Comparison of ENCODE assay signal across 5 fruit fly cellular contexts in the genomic region with DNA sequence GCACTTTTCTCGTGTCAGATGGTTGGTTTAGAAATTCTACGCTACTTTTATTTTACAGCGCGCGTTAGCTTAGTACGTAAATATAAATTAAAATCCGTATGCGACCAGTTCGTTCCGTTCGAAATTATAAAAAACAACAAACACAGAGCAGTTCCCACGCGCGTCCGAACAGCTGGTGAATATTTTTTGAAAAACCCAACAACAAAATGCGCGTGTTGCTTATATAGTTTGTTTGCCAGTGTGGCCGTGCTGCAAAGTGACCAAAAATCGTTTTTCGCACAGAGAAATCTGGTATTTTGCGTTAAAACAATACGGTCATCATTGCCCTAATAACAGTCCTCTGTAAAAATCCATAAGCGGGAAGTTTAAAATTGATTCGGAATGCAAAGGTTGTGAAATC.
TF ChIP-seq lines count a peak whose summit lies in the region.

No protein-coding gene starts in this region.

- peak; percentile 23 for TF ChIP-seq CTCF in whole organism, embryonic (GFP tag; optimal IDR thresholded peaks at IDR 0.05; lab: Kevin White, UChicago)

TF ChIP-seq in whole organism, adult, 20 proteins besides CTCF, POLR2A, EP300 and RAD21:
- TF ChIP-seq cic (GFP tag; optimal IDR thresholded peaks at IDR 0.05; lab: Kevin White, UChicago) = peak; percentile 37
- TF ChIP-seq pad (GFP tag; optimal IDR thresholded peaks at IDR 0.05; lab: Kevin White, UChicago) = peak; percentile 15
- peak; percentile 65 for TF ChIP-seq Mnt (GFP tag; optimal IDR thresholded peaks at IDR 0.05; lab: Kevin White, UChicago)
- no peak for TF ChIP-seq tj (GFP tag; optimal IDR thresholded peaks at IDR 0.05; lab: Kevin White, UChicago)
- peak; percentile 60 for TF ChIP-seq bab1 (GFP tag; optimal IDR thresholded peaks at IDR 0.05; lab: Kevin White, UChicago)
- no peak for TF ChIP-seq kay (GFP tag; lab: Kevin White, UChicago; ENCODE audit: borderline replicate concordance)
- peak; percentile 3 for TF ChIP-seq CG33017 (tag; optimal IDR thresholded peaks at IDR 0.05; lab: Kevin White, UChicago)

TF ChIP-seq in whole organism, embryonic, 481 proteins besides CTCF, POLR2A, EP300 and RAD21 (continues in another document):
- TF ChIP-seq luna (GFP tag; optimal IDR thresholded peaks at IDR 0.05; lab: Kevin White, UChicago) (no peak), CG2116 (GFP tag; optimal IDR thresholded peaks at IDR 0.05; lab: Kevin White, UChicago) (peak; percentile 44), ci (GFP tag; IDR thresholded peaks at IDR 0.05; lab: Robert Waterston, UW) (0 out of 3 replicates have a peak, but pooled peaks have one; percentile 22), D (optimal IDR thresholded peaks at IDR 0.05; lab: Kevin White, UChicago) (no peak), D (GFP tag; optimal IDR thresholded peaks at IDR 0.05; lab: Kevin White, UChicago) (no peak), tll (GFP tag; optimal IDR thresholded peaks at IDR 0.05; lab: Kevin White, UChicago) (no peak), peb (GFP tag; IDR thresholded peaks at IDR 0.05; lab: Robert Waterston, UW) (no peak), MBD-R2 (GFP tag; IDR thresholded peaks at IDR 0.05; lab: Robert Waterston, UW) (peak; percentile 41; the same call in 1 of the 2 replicates), Dp (GFP tag; optimal IDR thresholded peaks at IDR 0.05; lab: Kevin White, UChicago) (peak; percentile 97), Mes4 (GFP tag; optimal IDR thresholded peaks at IDR 0.05; lab: Kevin White, UChicago) (no peak), Trl (optimal IDR thresholded peaks at IDR 0.05; lab: Kevin White, UChicago) (no peak), Trl (GFP tag; optimal IDR thresholded peaks at IDR 0.05; lab: Kevin White, UChicago) (no peak), twi (tag; optimal IDR thresholded peaks at IDR 0.05; lab: Kevin White, UChicago) (peak; percentile 6), CHES-1-like (GFP tag; optimal IDR thresholded peaks at IDR 0.05; lab: Kevin White, UChicago) (peak; percentile 10), row (GFP tag; IDR thresholded peaks at IDR 0.05; lab: Robert Waterston, UW) (peak; percentile 30; the same call in 1 of the 3 replicates), ham (GFP tag; IDR thresholded peaks at IDR 0.05; lab: Robert Waterston, UW) (no peak), CG2199 (GFP tag; IDR thresholded peaks at IDR 0.05; lab: Robert Waterston, UW) (peak; percentile 47; the same call in 2 of the 3 replicates), Dad (GFP tag; optimal IDR thresholded peaks at IDR 0.05; lab: Kevin White, UChicago) (no peak), CG7271 (tag; optimal IDR thresholded peaks at IDR 0.05; lab: Kevin White, UChicago) (peak; percentile 24)

TF ChIP-seq in whole organism, prepupa, 60 proteins besides CTCF, POLR2A, EP300 and RAD21 (continues in another document):
- no peak for TF ChIP-seq CG4318 (GFP tag; optimal IDR thresholded peaks at IDR 0.05; lab: Kevin White, UChicago)
- no peak for TF ChIP-seq acj6 (GFP tag; optimal IDR thresholded peaks at IDR 0.05; lab: Kevin White, UChicago)
- TF ChIP-seq CG10669 (GFP tag; optimal IDR thresholded peaks at IDR 0.05; lab: Kevin White, UChicago) = no peak
- TF ChIP-seq ss (GFP tag; optimal IDR thresholded peaks at IDR 0.05; lab: Kevin White, UChicago) = peak in 1 of 2 experiments; percentile 56
- TF ChIP-seq Hr39 (GFP tag; optimal IDR thresholded peaks at IDR 0.05; lab: Kevin White, UChicago) = no peak
- TF ChIP-seq Eip75B (GFP tag; optimal IDR thresholded peaks at IDR 0.05; lab: Kevin White, UChicago) = peak; percentile 21
- no peak for TF ChIP-seq CG11294 (GFP tag; IDR thresholded peaks at IDR 0.05; lab: Robert Waterston, UW)
- TF ChIP-seq Sox15 (GFP tag; optimal IDR thresholded peaks at IDR 0.05; lab: Kevin White, UChicago) = no peak
- no peak for TF ChIP-seq CG7368 (GFP tag; optimal IDR thresholded peaks at IDR 0.05; lab: Kevin White, UChicago)
- TF ChIP-seq dsx (GFP tag; optimal IDR thresholded peaks at IDR 0.05; lab: Kevin White, UChicago; ENCODE audit: poor library complexity, severe bottlenecking) = peak; percentile 30
- TF ChIP-seq CG6163 (GFP tag; IDR thresholded peaks at IDR 0.05; lab: Robert Waterston, UW) = 0 out of 3 replicates have a peak, but pooled peaks have one; percentile 21
- no peak for TF ChIP-seq vri (GFP tag; optimal IDR thresholded peaks at IDR 0.05; lab: Kevin White, UChicago)
- no peak for TF ChIP-seq CG9139 (GFP tag; optimal IDR thresholded peaks at IDR 0.05; lab: Kevin White, UChicago)
- no peak for TF ChIP-seq cyc (GFP tag; optimal IDR thresholded peaks at IDR 0.05; lab: Kevin White, UChicago)
- peak; percentile 25 for TF ChIP-seq fkh (GFP tag; optimal IDR thresholded peaks at IDR 0.05; lab: Kevin White, UChicago)
- no peak for TF ChIP-seq fd59A (GFP tag; optimal IDR thresholded peaks at IDR 0.05; lab: Kevin White, UChicago)
- no peak for TF ChIP-seq CG6792 (GFP tag; optimal IDR thresholded peaks at IDR 0.05; lab: Kevin White, UChicago)
- no peak for TF ChIP-seq CG8632 (GFP tag; optimal IDR thresholded peaks at IDR 0.05; lab: Kevin White, UChicago)
- TF ChIP-seq CG10631 (GFP tag; optimal IDR thresholded peaks at IDR 0.05; lab: Kevin White, UChicago) = no peak
- no peak for TF ChIP-seq Eip93F (GFP tag; optimal IDR thresholded peaks at IDR 0.05; lab: Kevin White, UChicago)
- TF ChIP-seq CG1621 (tag; optimal IDR thresholded peaks at IDR 0.05; lab: Kevin White, UChicago) = peak; percentile 50

TF ChIP-seq in whole organism, pupa, 21 proteins besides CTCF, POLR2A, EP300 and RAD21:
- TF ChIP-seq Ets98B (GFP tag; IDR thresholded peaks at IDR 0.05; lab: Robert Waterston, UW) = 0 out of 2 replicates have a peak, but pooled peaks have one; percentile 25
- peak; percentile 29 for TF ChIP-seq EcR (GFP tag; optimal IDR thresholded peaks at IDR 0.05; lab: Kevin White, UChicago)
- TF ChIP-seq CG8301 (tag; optimal IDR thresholded peaks at IDR 0.05; lab: Kevin White, UChicago) = no peak
TF ChIP-seq in whole organism, pupa: peak in this region for 2.

TF ChIP-seq in whole organism, wandering third instar larva, 38 proteins besides CTCF, POLR2A, EP300 and RAD21:
- TF ChIP-seq Sp1 (GFP tag; optimal IDR thresholded peaks at IDR 0.05; lab: Kevin White, UChicago) (peak; percentile 18), jim (GFP tag; optimal IDR thresholded peaks at IDR 0.05; lab: Kevin White, UChicago) (peak; percentile 33), Hr83 (GFP tag; optimal IDR thresholded peaks at IDR 0.05; lab: Kevin White, UChicago; ENCODE audit: poor library complexity, severe bottlenecking) (peak; percentile 33), GATAd (GFP tag; optimal IDR thresholded peaks at IDR 0.05; lab: Kevin White, UChicago) (no peak), Mio (GFP tag; optimal IDR thresholded peaks at IDR 0.05; lab: Kevin White, UChicago) (no peak), usp (GFP tag; optimal IDR thresholded peaks at IDR 0.05; lab: Kevin White, UChicago) (no peak), h (GFP tag; optimal IDR thresholded peaks at IDR 0.05; lab: Kevin White, UChicago) (peak; percentile 50), rgr (GFP tag; optimal IDR thresholded peaks at IDR 0.05; lab: Kevin White, UChicago) (no peak), foxo (GFP tag; optimal IDR thresholded peaks at IDR 0.05; lab: Kevin White, UChicago) (peak in 1 of 2 experiments; percentile 15), Rel (GFP tag; optimal IDR thresholded peaks at IDR 0.05; lab: Kevin White, UChicago) (no peak), Rel (tag; optimal IDR thresholded peaks at IDR 0.05; lab: Kevin White, UChicago) (peak; percentile 67), sv (GFP tag; optimal IDR thresholded peaks at IDR 0.05; lab: Kevin White, UChicago) (no peak), psq (GFP tag; optimal IDR thresholded peaks at IDR 0.05; lab: Kevin White, UChicago) (no peak), OdsH (GFP tag; optimal IDR thresholded peaks at IDR 0.05; lab: Kevin White, UChicago) (no peak)
TF ChIP-seq in whole organism, wandering third instar larva: peak in this region for 6.
